Fruit fly (Drosophila melanogaster): Measurements from ENCODE around the gene mex1.

mex1 gene

DNA sequence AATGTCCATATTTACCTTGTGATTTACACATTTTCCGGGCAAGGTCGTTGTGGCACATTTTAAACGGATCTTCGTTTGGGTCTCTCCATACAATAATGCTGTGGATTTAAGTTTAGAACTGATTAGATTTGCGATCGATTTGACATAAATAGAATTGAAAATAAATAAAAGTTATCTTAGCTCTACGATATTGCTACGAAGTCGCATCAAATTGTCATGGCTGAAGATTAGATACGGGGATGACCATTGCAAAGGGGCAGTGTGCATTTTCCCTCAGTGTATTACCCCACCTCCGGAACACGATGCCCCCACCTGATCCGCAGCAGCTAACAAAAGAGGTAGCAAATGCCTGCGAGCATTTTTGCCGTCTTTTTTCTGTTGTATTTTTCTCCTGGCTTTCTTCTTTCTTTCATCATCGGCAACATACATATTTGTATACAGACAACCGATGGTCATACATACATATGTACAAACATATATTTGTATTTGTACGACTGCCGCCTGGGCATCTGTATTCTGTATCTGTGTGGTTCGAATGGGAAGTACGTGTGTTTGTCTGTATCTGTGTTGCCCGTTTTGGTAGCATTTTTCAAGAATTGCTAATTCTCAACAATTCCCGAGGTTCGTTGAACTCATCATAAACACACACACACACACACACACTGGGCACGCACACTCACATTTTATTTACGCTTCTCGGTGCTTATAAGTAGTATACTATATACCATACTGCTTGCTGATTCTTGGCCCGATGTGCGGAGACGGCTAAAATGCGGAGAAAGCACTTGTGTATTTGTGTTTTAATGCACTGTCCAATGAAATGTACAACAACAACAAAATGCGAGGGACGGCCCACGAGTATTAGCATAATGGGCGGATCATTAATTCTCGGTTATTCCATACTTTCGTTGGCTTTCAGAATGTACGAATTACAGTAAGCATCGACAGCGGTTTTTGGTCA, 25.3 kb upstream of the mex1 start (continued):
- TF ChIP-seq HmgD (GFP tag; optimal IDR thresholded peaks at IDR 0.05) (no peak), zen2 (GFP tag; IDR thresholded peaks at IDR 0.05; ENCODE audit: partially characterized antibody) (no peak), rib (GFP tag; IDR thresholded peaks at IDR 0.05) (no peak), bcd (GFP tag; optimal IDR thresholded peaks at IDR 0.05) (no peak), pan (optimal IDR thresholded peaks at IDR 0.05) (no peak), pan (GFP tag; optimal IDR thresholded peaks at IDR 0.05 in 1 of 2, IDR thresholded peaks at IDR 0.05 in 1 of 2) (peak in 1 of 2 experiments; percentile 19), E2f1 (GFP tag; IDR thresholded peaks at IDR 0.05) (no peak), Sry-δ (GFP tag; optimal IDR thresholded peaks at IDR 0.05) (no peak), dimm (GFP tag; IDR thresholded peaks at IDR 0.05) (no peak), row (GFP tag; IDR thresholded peaks at IDR 0.05) (0 out of 3 replicates have a peak, but pooled peaks have one; percentile 10), fd96Cb (tag; optimal IDR thresholded peaks at IDR 0.05) (no peak), CG1233 (GFP tag; optimal IDR thresholded peaks at IDR 0.05) (no peak), CoRest (tag; optimal IDR thresholded peaks at IDR 0.05) (no peak), MTF-1 (GFP tag; optimal IDR thresholded peaks at IDR 0.05; ENCODE audit: borderline replicate concordance) (no peak), Atf3 (GFP tag; optimal IDR thresholded peaks at IDR 0.05) (no peak)

DNA sequence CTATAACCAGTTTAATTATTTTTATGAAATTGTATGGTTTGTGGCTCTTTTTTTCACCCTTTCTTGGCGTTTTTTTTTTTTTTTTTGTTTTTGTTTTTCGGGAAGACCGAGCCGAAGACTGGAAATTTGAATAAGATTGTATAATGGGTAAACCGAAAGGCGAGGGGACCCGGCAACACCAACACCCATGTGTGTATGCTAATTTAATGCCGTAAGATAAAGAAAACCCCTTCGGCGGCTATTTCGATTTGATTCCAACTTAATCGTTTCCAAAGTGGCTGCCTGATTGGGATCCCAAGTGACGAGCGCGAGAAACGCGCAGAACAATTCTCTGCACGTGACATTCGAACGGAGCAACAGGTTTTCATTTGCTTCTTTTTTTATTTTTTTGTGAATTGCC, 24.1 kb upstream of the mex1 start:
- TF ChIP-seq Pdp1 (GFP tag; optimal IDR thresholded peaks at IDR 0.05) (peak in 1 of 2 experiments; percentile 76), abd-A (tag; optimal IDR thresholded peaks at IDR 0.05) (peak; percentile 55), jing (GFP tag; optimal IDR thresholded peaks at IDR 0.05) (no peak), corto (GFP tag; optimal IDR thresholded peaks at IDR 0.05) (no peak), CG10654 (GFP tag; optimal IDR thresholded peaks at IDR 0.05) (no peak), CG10565 (GFP tag; optimal IDR thresholded peaks at IDR 0.05) (no peak), CG17359 (tag; optimal IDR thresholded peaks at IDR 0.05) (no peak), Ravus (GFP tag; IDR thresholded peaks at IDR 0.05) (no peak), so (GFP tag; IDR thresholded peaks at IDR 0.05) (no peak), chinmo (GFP tag; IDR thresholded peaks at IDR 0.05; ENCODE audit: partially characterized antibody) (0 out of 4 replicates have a peak, but pooled peaks have one; percentile 5), Dip3 (GFP tag; optimal IDR thresholded peaks at IDR 0.05) (no peak), pros (GFP tag; optimal IDR thresholded peaks at IDR 0.05) (peak; percentile 93), peb (GFP tag; IDR thresholded peaks at IDR 0.05) (no peak), CG7963 (GFP tag; IDR thresholded peaks at IDR 0.05; ENCODE audit: partially characterized antibody) (no peak), CG17568 (GFP tag; optimal IDR thresholded peaks at IDR 0.05) (no peak), caup (GFP tag; optimal IDR thresholded peaks at IDR 0.05; ENCODE audit: severe bottlenecking) (no peak), CG9797 (GFP tag; optimal IDR thresholded peaks at IDR 0.05) (no peak), sqz (GFP tag; optimal IDR thresholded peaks at IDR 0.05) (peak; percentile 62), da (GFP tag; optimal IDR thresholded peaks at IDR 0.05) (no peak), lilli (GFP tag; optimal IDR thresholded peaks at IDR 0.05) (no peak), fd96Cb (tag; optimal IDR thresholded peaks at IDR 0.05) (no peak), CG34224 (GFP tag; IDR thresholded peaks at IDR 0.05; ENCODE audit: partially characterized antibody) (no peak), Optix (GFP tag; IDR thresholded peaks at IDR 0.05) (no peak), kni (GFP tag; optimal IDR thresholded peaks at IDR 0.05) (peak; percentile 10), Stat92E (GFP tag; optimal IDR thresholded peaks at IDR 0.05) (no peak), Sin3A (optimal IDR thresholded peaks at IDR 0.05) (no peak), amos (GFP tag; IDR thresholded peaks at IDR 0.05; ENCODE audit: partially characterized antibody) (no peak), CG13624 (GFP tag; optimal IDR thresholded peaks at IDR 0.05) (no peak), oc (tag; optimal IDR thresholded peaks at IDR 0.05) (no peak), vvl (GFP tag; IDR thresholded peaks at IDR 0.05) (peak; percentile 91), pzg (GFP tag; optimal IDR thresholded peaks at IDR 0.05) (no peak), sens (GFP tag) (peak; percentile 16), Atf6 (GFP tag; IDR thresholded peaks at IDR 0.05) (no peak), dmrt99B (tag; optimal IDR thresholded peaks at IDR 0.05) (no peak)

Data from whole organism, embryonic.